Worm (Caenorhabditis elegans) whole organism, L4 larva: Measurements from ENCODE around the gene C44B11.6.

Experiments used
- D1046.2 ChIP-seq: fragments of 200-800 bp; sonication (Bioruptor generic); IDR thresholded peaks from 2 replicates; pipeline ENCODE4 v1.3.6; 2022; ENCODE audit warnings: missing genetic modification characterization, missing compliant biosample characterization
- F26F4.8 ChIP-seq: fragments of 200-800 bp; sonication (Bioruptor generic); conservative IDR thresholded peaks from 2 replicates; pipeline ENCODE4 v1.3.6; 2022; ENCODE audit warnings: missing genetic modification characterization, missing compliant biosample characterization
- F37D6.2 ChIP-seq: sonication (generic microtip); optimal IDR thresholded peaks from 2 replicates; lab custom pipeline; 2016; ENCODE audit warnings: mild to moderate bottlenecking, missing genetic modification characterization, missing compliant biosample characterization
- F44E2.7 ChIP-seq: fragments of 200-800 bp; sonication (Bioruptor generic); IDR thresholded peaks from 2 replicates; pipeline ENCODE4 v2.1.2; 2022; ENCODE audit warnings: missing genetic modification characterization, missing compliant biosample characterization
- R02D3.7 ChIP-seq: fragments of 150-350 bp; sonication (generic microtip); optimal IDR thresholded peaks from 3 replicates; lab custom pipeline; 2014; ENCODE audit warnings: missing biosample characterization, missing genetic modification characterization
- Y105C5A.15 ChIP-seq: fragments of 200-800 bp; sonication (Bioruptor generic); IDR thresholded peaks from 2 replicates; pipeline ENCODE4 v1.3.6; 2022; ENCODE audit warnings: missing genetic modification characterization, missing compliant biosample characterization
- Y75B8A.6 ChIP-seq: fragments of 200-800 bp; sonication (Bioruptor generic); IDR thresholded peaks from 2 replicates; pipeline ENCODE4 v1.3.6; 2022; ENCODE audit warnings: missing genetic modification reagents, missing genetic modification characterization, missing compliant biosample characterization
- ZK337.2 ChIP-seq: fragments of 200-800 bp; sonication (Bioruptor generic); IDR thresholded peaks from 2 replicates; pipeline ENCODE4 v1.3.6; 2022; ENCODE audit warnings: missing genetic modification reagents, missing genetic modification characterization, missing compliant biosample characterization
- ZK546.5 ChIP-seq, 2 experiments: sonication (generic microtip); optimal IDR thresholded peaks; 2 replicates each; lab custom pipeline; 2017; ENCODE audit warnings: missing biosample characterization in 2 of 2, missing genetic modification characterization in 2 of 2
- ceh-44 ChIP-seq: fragments of 200-800 bp; sonication (Bioruptor generic); IDR thresholded peaks from 2 replicates; pipeline ENCODE4 v1.3.6; 2022; ENCODE audit warnings: missing genetic modification reagents, missing genetic modification characterization, missing compliant biosample characterization
- ceh-62 ChIP-seq: sonication (generic microtip); optimal IDR thresholded peaks from 2 replicates; lab custom pipeline; 2017; ENCODE audit warnings: missing biosample characterization, missing genetic modification characterization
- ces-1 ChIP-seq: fragments of 150-350 bp; sonication (generic microtip); optimal IDR thresholded peaks from 4 replicates; lab custom pipeline; 2014; ENCODE audit warnings: missing biosample characterization, missing genetic modification reagents, missing genetic modification characterization
- ctbp-1 ChIP-seq: fragments of 200-800 bp; sonication (Bioruptor generic); IDR thresholded peaks from 2 replicates; pipeline ENCODE4 v1.3.6; 2022; ENCODE audit warnings: missing genetic modification reagents, missing genetic modification characterization, missing compliant biosample characterization
- daf-12 ChIP-seq: fragments of 150-350 bp; optimal IDR thresholded peaks from 2 replicates; lab custom pipeline; 2014; ENCODE audit warnings: missing biosample characterization, missing genetic modification reagents, missing genetic modification characterization
- daf-19 ChIP-seq: fragments of 200-800 bp; sonication (Bioruptor generic); conservative IDR thresholded peaks from 2 replicates; pipeline ENCODE4 v1.3.6; 2022; ENCODE audit warnings: missing genetic modification characterization, missing compliant biosample characterization
- dmd-8 ChIP-seq: fragments of 200-800 bp; sonication (Bioruptor generic); IDR thresholded peaks from 2 replicates; pipeline ENCODE4 v1.3.6; 2022; ENCODE audit warnings: missing genetic modification characterization, missing compliant biosample characterization
- duxl-1 ChIP-seq: sonication (generic microtip); optimal IDR thresholded peaks from 2 replicates; lab custom pipeline; 2016; ENCODE audit warnings: mild to moderate bottlenecking, missing genetic modification characterization, moderate library complexity, missing compliant biosample characterization; ENCODE audit not compliant: poor library complexity
- egl-27 ChIP-seq: sonication (generic microtip); optimal IDR thresholded peaks from 3 replicates; lab custom pipeline; 2017; ENCODE audit warnings: missing biosample characterization, missing genetic modification reagents, missing genetic modification characterization
- egl-43 ChIP-seq: fragments of 200-800 bp; sonication (Bioruptor generic); IDR thresholded peaks from 2 replicates; pipeline ENCODE4 v1.3.6; 2022; ENCODE audit warnings: missing genetic modification reagents, missing genetic modification characterization, missing compliant biosample characterization
- fkh-10 ChIP-seq: fragments of 150-350 bp; optimal IDR thresholded peaks from 2 replicates; lab custom pipeline; 2014; ENCODE audit warnings: missing biosample characterization, missing genetic modification reagents, missing genetic modification characterization
- gei-8 ChIP-seq: fragments of 200-800 bp; sonication (Bioruptor generic); optimal IDR thresholded peaks from 2 replicates; lab custom pipeline; 2018; ENCODE audit warnings: mild to moderate bottlenecking, missing genetic modification characterization, missing compliant biosample characterization
- hmg-1.1 ChIP-seq: fragments of 200-800 bp; sonication (Bioruptor generic); IDR thresholded peaks from 2 replicates; pipeline ENCODE4 v1.3.6; 2022; ENCODE audit warnings: missing genetic modification reagents, missing genetic modification characterization, missing compliant biosample characterization
- lim-7 ChIP-seq: fragments of 200-800 bp; sonication (Bioruptor generic); IDR thresholded peaks from 2 replicates; pipeline ENCODE4 v1.3.6; 2022; ENCODE audit warnings: missing genetic modification characterization, missing compliant biosample characterization
- lin-1 ChIP-seq: fragments of 200-800 bp; sonication (Bioruptor generic); IDR thresholded peaks from 2 replicates; pipeline ENCODE4 v1.3.6; 2022; ENCODE audit warnings: missing genetic modification reagents, missing genetic modification characterization, missing compliant biosample characterization
- lin-38 ChIP-seq: fragments of 200-800 bp; sonication (Bioruptor generic); IDR thresholded peaks from 2 replicates; pipeline ENCODE4 v1.3.6; 2022; ENCODE audit warnings: missing genetic modification reagents, missing genetic modification characterization, missing compliant biosample characterization
- madf-9 ChIP-seq: fragments of 200-800 bp; sonication (Bioruptor generic); conservative IDR thresholded peaks from 2 replicates; pipeline ENCODE4 v1.3.6; 2022; ENCODE audit warnings: missing genetic modification reagents, missing genetic modification characterization, missing compliant biosample characterization
- mdt-29 ChIP-seq: fragments of 200-800 bp; sonication (Bioruptor generic); IDR thresholded peaks from 2 replicates; pipeline ENCODE4 v1.3.6; 2022; ENCODE audit warnings: missing genetic modification reagents, missing genetic modification characterization, missing compliant biosample characterization
- mxl-2 ChIP-seq: fragments of 200-800 bp; sonication (Bioruptor generic); conservative IDR thresholded peaks from 2 replicates; pipeline ENCODE4 v1.3.6; 2022; ENCODE audit warnings: missing genetic modification reagents, missing genetic modification characterization, missing compliant biosample characterization
- mxl-3 ChIP-seq: fragments of 200-800 bp; sonication (Bioruptor generic); optimal IDR thresholded peaks from 2 replicates; lab custom pipeline; 2018; ENCODE audit warnings: mild to moderate bottlenecking, missing genetic modification characterization, missing compliant biosample characterization
- nhr-237 ChIP-seq: sonication (generic microtip); optimal IDR thresholded peaks from 2 replicates; lab custom pipeline; 2017; ENCODE audit warnings: missing biosample characterization, missing genetic modification characterization
- nhr-25 ChIP-seq: sonication (generic microtip); optimal IDR thresholded peaks from 2 replicates; lab custom pipeline; 2017; ENCODE audit warnings: missing genetic modification characterization, mild to moderate bottlenecking, missing compliant biosample characterization, antibody characterized with exemption, moderate library complexity, borderline replicate concordance; ENCODE audit not compliant: insufficient read depth
- nhr-28 ChIP-seq: fragments of 150-350 bp; optimal IDR thresholded peaks from 2 replicates; lab custom pipeline; 2014; ENCODE audit warnings: missing biosample characterization, missing genetic modification characterization
- nhr-42 ChIP-seq: fragments of 200-800 bp; sonication (Bioruptor generic); IDR thresholded peaks from 2 replicates; pipeline ENCODE4 v1.3.6; 2022; ENCODE audit warnings: missing genetic modification characterization, missing compliant biosample characterization
- nhr-77 ChIP-seq: fragments of 150-350 bp; optimal IDR thresholded peaks from 2 replicates; lab custom pipeline; 2014; ENCODE audit warnings: missing biosample characterization, missing genetic modification characterization
- php-3 ChIP-seq: fragments of 200-800 bp; sonication (Bioruptor generic); IDR thresholded peaks from 2 replicates; pipeline ENCODE4 v1.3.6; 2022; ENCODE audit warnings: missing genetic modification reagents, missing genetic modification characterization, missing compliant biosample characterization
- rbr-2 ChIP-seq: sonication (generic microtip); optimal IDR thresholded peaks from 2 replicates; lab custom pipeline; 2016; ENCODE audit warnings: missing genotype, missing genetic modification characterization, missing compliant biosample characterization
- saeg-2 ChIP-seq: fragments of 200-800 bp; sonication (Bioruptor generic); IDR thresholded peaks from 2 replicates; pipeline ENCODE4 v1.3.6; 2022; ENCODE audit warnings: missing genetic modification reagents, missing genetic modification characterization, missing compliant biosample characterization
- set-16 ChIP-seq: fragments of 200-800 bp; sonication (Bioruptor generic); IDR thresholded peaks from 2 replicates; pipeline ENCODE4 v1.3.6; 2022; ENCODE audit warnings: missing genetic modification reagents, missing genetic modification characterization, missing compliant biosample characterization
- skn-1 ChIP-seq: fragments of 150-350 bp; optimal IDR thresholded peaks from 2 replicates; lab custom pipeline; 2014; ENCODE audit warnings: missing biosample characterization, missing genetic modification characterization
- snpc-4 ChIP-seq: fragments of 150-350 bp; optimal IDR thresholded peaks from 2 replicates; lab custom pipeline; 2014; ENCODE audit warnings: missing biosample characterization, missing genetic modification characterization
- spr-3 ChIP-seq: fragments of 200-800 bp; sonication (Bioruptor generic); optimal IDR thresholded peaks from 2 replicates; lab custom pipeline; 2018; ENCODE audit warnings: mild to moderate bottlenecking, missing genetic modification characterization, missing compliant biosample characterization
- tag-97 ChIP-seq: fragments of 200-800 bp; sonication (Bioruptor generic); IDR thresholded peaks from 2 replicates; pipeline ENCODE4 v1.3.6; 2022; ENCODE audit warnings: missing genetic modification characterization, missing compliant biosample characterization
- unc-39 ChIP-seq: sonication (generic microtip); optimal IDR thresholded peaks from 2 replicates; lab custom pipeline; 2017; ENCODE audit warnings: missing biosample characterization, missing genetic modification characterization
- unc-62 ChIP-seq, 3 experiments: fragments of 150-350 bp in 1 of 3; sonication (generic microtip); optimal IDR thresholded peaks in 2 of 3; peaks in 1 of 3; 1 replicate in 1 of 3; 2 replicates in 2 of 3; lab custom pipeline; 2014 to 2017; ENCODE audit warnings: missing biosample characterization in 3 of 3, missing genetic modification characterization in 3 of 3, missing genetic modification reagents in 3 of 3, missing genotype in 1 of 3
- zip-11 ChIP-seq: fragments of 200-800 bp; sonication (Bioruptor generic); IDR thresholded peaks from 2 replicates; pipeline ENCODE4 v1.3.6; 2022; ENCODE audit warnings: missing genetic modification characterization, missing compliant biosample characterization
- ztf-11 ChIP-seq: fragments of 150-350 bp; optimal IDR thresholded peaks from 2 replicates; lab custom pipeline; 2014; ENCODE audit warnings: missing biosample characterization, missing genetic modification characterization

Gene C44B11.6

ce11 chrIII:3143657-3144056 is 9.3 kb upstream of the C44B11.6 start, which contains the start of gene C44B11.4:
TSS of gene C44B11.4 (minus strand) at chrIII:3143757.
- no peak for TF ChIP-seq nhr-237 (tag; lab: Kevin White, UChicago)
- TF ChIP-seq Y75B8A.6 (GFP tag; lab: Robert Waterston, UW): no peak
- TF ChIP-seq spr-3 (GFP tag; lab: Kevin White, UChicago): no peak

DNA sequence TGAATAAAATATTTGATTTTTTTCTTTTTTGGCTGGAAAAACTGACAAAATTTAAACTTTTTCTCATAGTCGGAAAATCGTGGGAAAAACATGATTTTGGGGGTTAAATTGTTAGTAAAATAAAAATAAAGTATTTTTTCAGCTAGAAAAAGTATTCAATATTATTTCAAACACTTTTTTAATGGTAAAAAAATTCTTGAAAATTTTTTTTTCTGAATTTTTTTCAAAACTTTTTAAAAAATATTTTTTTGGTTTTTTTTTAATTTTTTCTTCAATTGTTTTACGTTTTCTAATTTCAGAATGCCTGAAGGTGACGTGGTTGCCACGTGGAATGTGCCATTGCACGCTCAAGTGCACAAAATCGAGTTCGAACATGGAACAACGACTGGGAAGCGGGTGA is 2.0 kb downstream of the C44B11.6 start, which contains the start of gene C44B11.1:
Gene C44B11.1 (plus strand): TSS at position 301 of the 400 bp plus-strand sequence.
- TF ChIP-seq madf-9 (GFP tag; lab: Robert Waterston, UW): no peak
- no peak for TF ChIP-seq set-16 (GFP tag; lab: Robert Waterston, UW)
- no peak for TF ChIP-seq ZK337.2
- TF ChIP-seq F37D6.2 (tag; lab: Kevin White, UChicago): no peak
- TF ChIP-seq ceh-62 (tag; lab: Kevin White, UChicago): no peak
- TF ChIP-seq daf-19 (GFP tag; lab: Robert Waterston, UW): no peak
- no peak for TF ChIP-seq lin-1 (GFP tag; lab: Robert Waterston, UW)
- TF ChIP-seq lin-38 (GFP tag; lab: Robert Waterston, UW): no peak
- TF ChIP-seq ceh-44 (GFP tag; lab: Robert Waterston, UW): no peak
- TF ChIP-seq ZK546.5 (tag; optimal IDR thresholded peaks at IDR 0.05; lab: Kevin White, UChicago): no peak
- no peak for TF ChIP-seq fkh-10
- TF ChIP-seq snpc-4: no peak
- TF ChIP-seq unc-62 (GFP tag; optimal IDR thresholded peaks at IDR 0.05 in 1 of 2; lab: Kevin White, UChicago): no peak
- TF ChIP-seq unc-62 (tag; optimal IDR thresholded peaks at IDR 0.05; lab: Kevin White, UChicago): no peak
- TF ChIP-seq F44E2.7: no peak
- no peak for TF ChIP-seq mxl-3 (GFP tag; lab: Kevin White, UChicago)
- no peak for TF ChIP-seq Y105C5A.15 (GFP tag; lab: Robert Waterston, UW)
- no peak for TF ChIP-seq unc-39 (tag; lab: Kevin White, UChicago)
- TF ChIP-seq D1046.2: no peak
- no peak for TF ChIP-seq zip-11 (GFP tag; lab: Robert Waterston, UW)
- no peak for TF ChIP-seq saeg-2 (GFP tag; lab: Robert Waterston, UW)

DNA sequence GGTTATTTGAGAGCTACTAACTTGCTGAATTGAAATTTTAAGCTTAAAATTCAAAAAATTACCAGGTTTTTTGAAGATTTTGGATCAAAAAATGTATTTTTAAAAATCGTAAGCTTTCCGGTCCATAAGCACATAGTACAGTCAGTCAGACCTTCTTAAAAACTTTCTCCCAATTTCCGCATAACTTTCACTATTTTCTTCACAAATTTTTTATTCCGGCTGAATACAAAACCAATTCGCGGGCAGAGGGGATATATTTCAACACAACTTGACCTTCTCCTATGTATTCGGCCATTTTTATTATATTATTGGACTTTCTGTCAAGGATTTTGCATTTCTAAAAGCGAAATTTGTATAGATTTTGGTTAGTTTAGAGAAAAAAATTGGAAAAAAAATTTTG is 7.5 kb downstream of the C44B11.6 start:
- no peak for TF ChIP-seq mxl-2 (GFP tag; lab: Robert Waterston, UW)
- TF ChIP-seq lim-7 (GFP tag; lab: Robert Waterston, UW): no peak
- no peak for TF ChIP-seq hmg-1.1
- no peak for TF ChIP-seq ZK546.5 (tag; optimal IDR thresholded peaks at IDR 0.05; lab: Kevin White, UChicago)
- TF ChIP-seq egl-27 (tag; lab: Kevin White, UChicago): no peak
- no peak for TF ChIP-seq ctbp-1 (GFP tag; lab: Robert Waterston, UW)
- no peak for TF ChIP-seq spr-3 (GFP tag; lab: Kevin White, UChicago)
- no peak for TF ChIP-seq mdt-29
- TF ChIP-seq ztf-11: no peak
- TF ChIP-seq gei-8 (GFP tag; lab: Kevin White, UChicago): no peak
- no peak for TF ChIP-seq duxl-1
- TF ChIP-seq tag-97 (GFP tag; lab: Robert Waterston, UW): no peak
- TF ChIP-seq madf-9 (GFP tag; lab: Robert Waterston, UW): no peak
- no peak for TF ChIP-seq egl-43 (GFP tag; lab: Robert Waterston, UW)
- TF ChIP-seq R02D3.7 (tag; lab: Kevin White, UChicago): no peak
- no peak for TF ChIP-seq F26F4.8
- no peak for TF ChIP-seq daf-12 (tag; lab: Kevin White, UChicago)

- TF ChIP-seq dmd-8 (GFP tag; lab: Robert Waterston, UW): no peak
- no peak for TF ChIP-seq php-3 (GFP tag; lab: Robert Waterston, UW)
- peak; percentile 23 for TF ChIP-seq nhr-28 (tag; lab: Kevin White, UChicago)
- no peak for TF ChIP-seq rbr-2
- TF ChIP-seq F37D6.2 (tag; lab: Kevin White, UChicago): no peak
- no peak for TF ChIP-seq saeg-2 (GFP tag; lab: Robert Waterston, UW)
- no peak for TF ChIP-seq ces-1
- TF ChIP-seq ZK546.5 (tag; optimal IDR thresholded peaks at IDR 0.05; lab: Kevin White, UChicago): no peak
- no peak for TF ChIP-seq skn-1 (tag; lab: Kevin White, UChicago)
- TF ChIP-seq nhr-42 (GFP tag; lab: Robert Waterston, UW): no peak
- TF ChIP-seq nhr-25 (tag; lab: Kevin White, UChicago): peak; percentile 73
- no peak for TF ChIP-seq nhr-77 (tag; lab: Kevin White, UChicago)
- TF ChIP-seq egl-43 (GFP tag; lab: Robert Waterston, UW): no peak
- TF ChIP-seq, all 104 proteins: peak for 2
Observed at ce11 chrIII:3161600-3161999, 8.7 kb downstream of the C44B11.6 start.
